Worm (Caenorhabditis elegans) whole organism, young adult: ENCODE measurements around the gene F46G10.2.

ENCODE experiments used
- F55B11.4 ChIP-seq: sonication (generic microtip); optimal IDR thresholded peaks from 2 replicates; lab custom pipeline; 2016; ENCODE audit warnings: missing compliant biosample characterization, missing genetic modification characterization, borderline replicate concordance; ENCODE audit not compliant: insufficient read depth
- K11D2.4 ChIP-seq: fragments of 200-800 bp; sonication (Bioruptor generic); IDR thresholded peaks from 2 replicates; pipeline ENCODE4 v1.3.6; 2022; ENCODE audit warnings: missing genetic modification reagents, missing genetic modification characterization, missing compliant biosample characterization
- Y95B8A.8 ChIP-seq: fragments of 200-800 bp; sonication (Bioruptor generic); IDR thresholded peaks from 2 replicates; pipeline ENCODE4 v1.3.6; 2022; ENCODE audit warnings: missing genetic modification reagents, missing genetic modification characterization, missing compliant biosample characterization
- atf-7 ChIP-seq: sonication (generic microtip); optimal IDR thresholded peaks from 2 replicates; lab custom pipeline; 2017; ENCODE audit warnings: mild to moderate bottlenecking, missing genetic modification characterization, missing compliant biosample characterization
- attf-5 ChIP-seq: fragments of 200-800 bp; sonication (Bioruptor generic); optimal IDR thresholded peaks from 2 replicates; lab custom pipeline; 2018; ENCODE audit warnings: mild to moderate bottlenecking, missing genetic modification characterization, missing compliant biosample characterization
- attf-6 ChIP-seq: fragments of 200-800 bp; sonication (Bioruptor generic); IDR thresholded peaks from 2 replicates; pipeline ENCODE4 v1.3.6; 2022; ENCODE audit warnings: missing genetic modification reagents, missing genetic modification characterization, missing compliant biosample characterization
- bed-1 ChIP-seq: fragments of 200-800 bp; sonication (Bioruptor generic); IDR thresholded peaks from 2 replicates; pipeline ENCODE4 v1.3.6; 2022; ENCODE audit warnings: missing genetic modification reagents, missing genetic modification characterization, missing compliant biosample characterization
- cebp-1 ChIP-seq, 2 experiments: fragments of 200-800 bp in 1 of 2; sonication (Bioruptor generic) in 1 of 2; sonication (generic microtip) in 1 of 2; IDR thresholded peaks in 1 of 2; optimal IDR thresholded peaks in 1 of 2; 2 replicates each; pipeline versions ENCODE4 v1.3.6 to Lab custom; 2017 to 2022; ENCODE audit warnings: missing compliant biosample characterization in 2 of 2, missing genetic modification characterization in 2 of 2, mild to moderate bottlenecking in 1 of 2, missing genetic modification reagents in 1 of 2, moderate library complexity in 1 of 2
- cebp-2 ChIP-seq: fragments of 200-800 bp; sonication (Bioruptor generic); IDR thresholded peaks from 2 replicates; pipeline ENCODE4 v1.3.6; 2022; ENCODE audit warnings: missing genetic modification characterization, missing compliant biosample characterization
- dox-1 ChIP-seq: fragments of 200-800 bp; sonication (Bioruptor generic); IDR thresholded peaks from 2 replicates; pipeline ENCODE4 v1.3.6; 2022; ENCODE audit warnings: missing genetic modification reagents, missing genetic modification characterization, missing compliant biosample characterization
- egl-44 ChIP-seq: fragments of 200-800 bp; sonication (Bioruptor generic); IDR thresholded peaks from 2 replicates; pipeline ENCODE4 v1.3.6; 2022; ENCODE audit warnings: missing genetic modification reagents, missing genetic modification characterization, missing compliant biosample characterization
- egrh-3 ChIP-seq: fragments of 200-800 bp; sonication (Bioruptor generic); IDR thresholded peaks from 2 replicates; pipeline ENCODE4 v1.3.6; 2022; ENCODE audit warnings: missing genetic modification reagents, missing genetic modification characterization, missing compliant biosample characterization
- hmg-20 ChIP-seq: fragments of 200-800 bp; sonication (Bioruptor generic); IDR thresholded peaks from 2 replicates; pipeline ENCODE4 v1.3.6; 2022; ENCODE audit warnings: missing genetic modification reagents, missing genetic modification characterization, missing compliant biosample characterization
- hsf-1 ChIP-seq: fragments of 200-800 bp; sonication (Bioruptor generic); IDR thresholded peaks from 2 replicates; pipeline ENCODE4 v1.3.6; 2022; ENCODE audit warnings: missing genetic modification reagents, missing genetic modification characterization, missing compliant biosample characterization
- lin-26 ChIP-seq: fragments of 200-800 bp; sonication (Bioruptor generic); IDR thresholded peaks from 2 replicates; pipeline ENCODE4 v1.3.6; 2022; ENCODE audit warnings: missing genetic modification reagents, missing genetic modification characterization, missing compliant biosample characterization
- lin-35 ChIP-seq, 3 experiments: fragments of 150-350 bp in 2 of 3; sonication (generic microtip) in 1 of 3; optimal IDR thresholded peaks; 2 replicates each; lab custom pipeline; 2014 to 2018; ENCODE audit warnings: missing biosample characterization in 3 of 3, missing genetic modification characterization in 3 of 3, missing genetic modification reagents in 3 of 3
- lin-54 ChIP-seq: fragments of 200-800 bp; sonication (Bioruptor generic); optimal IDR thresholded peaks from 2 replicates; lab custom pipeline; 2018; ENCODE audit warnings: mild to moderate bottlenecking, missing genetic modification characterization, missing compliant biosample characterization
- lsl-1 ChIP-seq: fragments of 200-800 bp; sonication (Bioruptor generic); optimal IDR thresholded peaks from 2 replicates; lab custom pipeline; 2018; ENCODE audit warnings: mild to moderate bottlenecking, missing genetic modification characterization, moderate library complexity, missing compliant biosample characterization
- madf-8 ChIP-seq: fragments of 200-800 bp; sonication (Bioruptor generic); conservative IDR thresholded peaks from 2 replicates; pipeline ENCODE4 v1.3.6; 2022; ENCODE audit warnings: missing genetic modification reagents, missing genetic modification characterization, missing compliant biosample characterization
- mxl-1 ChIP-seq: sonication (generic microtip); optimal IDR thresholded peaks from 2 replicates; lab custom pipeline; 2016; ENCODE audit warnings: missing genetic modification characterization, missing compliant biosample characterization
- nfyb-1 ChIP-seq: fragments of 200-800 bp; sonication (Bioruptor generic); IDR thresholded peaks from 2 replicates; pipeline ENCODE4 v1.3.6; 2022; ENCODE audit warnings: missing genetic modification reagents, missing genetic modification characterization, missing compliant biosample characterization
- nhr-179 ChIP-seq: sonication (generic microtip); optimal IDR thresholded peaks from 2 replicates; lab custom pipeline; 2016; ENCODE audit warnings: mild to moderate bottlenecking, missing genetic modification characterization, missing compliant biosample characterization
- nhr-80 ChIP-seq: sonication (generic microtip); optimal IDR thresholded peaks from 2 replicates; lab custom pipeline; 2016; ENCODE audit warnings: missing genetic modification characterization, missing compliant biosample characterization
- nhr-90 ChIP-seq: sonication (generic microtip); optimal IDR thresholded peaks from 2 replicates; lab custom pipeline; 2016; ENCODE audit warnings: missing genotype, mild to moderate bottlenecking, missing genetic modification characterization, missing compliant biosample characterization
- sptf-2 ChIP-seq: fragments of 200-800 bp; sonication (Bioruptor generic); optimal IDR thresholded peaks from 2 replicates; lab custom pipeline; 2018; ENCODE audit warnings: mild to moderate bottlenecking, missing genetic modification characterization, missing compliant biosample characterization
- tbx-9 ChIP-seq: sonication (generic microtip); optimal IDR thresholded peaks from 2 replicates; lab custom pipeline; 2016; ENCODE audit warnings: borderline replicate concordance, missing genetic modification characterization, inconsistent platforms, missing compliant biosample characterization
- unc-62 ChIP-seq: fragments of 150-350 bp; optimal IDR thresholded peaks from 2 replicates; lab custom pipeline; 2014; ENCODE audit warnings: missing biosample characterization, missing genetic modification reagents, missing genetic modification characterization
- xnd-1 ChIP-seq: sonication (generic microtip); optimal IDR thresholded peaks from 2 replicates; lab custom pipeline; 2016; ENCODE audit warnings: missing genotype, missing genetic modification reagents, missing genetic modification characterization, missing compliant biosample characterization
- zim-3 ChIP-seq: sonication (generic microtip); optimal IDR thresholded peaks from 2 replicates; lab custom pipeline; 2017; ENCODE audit warnings: mild to moderate bottlenecking, missing genetic modification characterization, moderate library complexity, missing compliant biosample characterization
- ztf-26 ChIP-seq: sonication (generic microtip); optimal IDR thresholded peaks from 2 replicates; lab custom pipeline; 2017; ENCODE audit warnings: missing genetic modification characterization, missing compliant biosample characterization
- ztf-3 ChIP-seq: fragments of 200-800 bp; sonication (Bioruptor generic); optimal IDR thresholded peaks from 2 replicates; lab custom pipeline; 2018; ENCODE audit warnings: mild to moderate bottlenecking, missing genetic modification characterization, missing compliant biosample characterization
- ztf-6 ChIP-seq: fragments of 200-800 bp; sonication (Bioruptor generic); IDR thresholded peaks from 2 replicates; pipeline ENCODE4 v1.3.6; 2022; ENCODE audit warnings: missing genetic modification reagents, missing genetic modification characterization, missing compliant biosample characterization

The F46G10.2 gene

DNA sequence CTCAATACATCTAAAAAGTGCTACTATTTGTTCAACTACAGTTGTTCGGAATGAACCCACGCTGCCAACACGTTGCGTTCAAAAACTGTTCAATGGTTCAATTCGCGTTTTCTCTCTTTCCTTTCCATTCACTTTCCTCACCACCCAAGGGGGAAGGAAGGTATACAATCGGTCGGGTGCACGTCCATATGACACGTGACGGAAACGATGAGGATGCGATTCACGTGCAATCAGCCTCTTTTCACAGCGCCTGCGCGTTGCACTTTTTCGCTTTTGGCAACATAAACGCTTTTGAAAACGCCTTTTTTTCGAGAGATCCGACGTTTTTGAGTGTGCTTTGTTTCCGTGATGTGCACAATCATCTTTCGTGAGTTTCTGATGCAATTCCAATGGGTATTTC is 35.8 kb downstream of the F46G10.2 start (continued):
- peak; percentile 85 for TF ChIP-seq atf-7
- no peak for TF ChIP-seq nhr-179 (tag; lab: Kevin White, UChicago)
- no peak for TF ChIP-seq F55B11.4 (tag; lab: Kevin White, UChicago)
- peak; percentile 67; the same call in 1 of the 2 replicates for TF ChIP-seq K11D2.4 (GFP tag; lab: Robert Waterston, UW)
- TF ChIP-seq hmg-20 (GFP tag; lab: Robert Waterston, UW) = no peak
- no peak for TF ChIP-seq ztf-6
- TF ChIP-seq attf-6 (GFP tag; lab: Robert Waterston, UW) = no peak
- TF ChIP-seq unc-62 (GFP tag; lab: Kevin White, UChicago) = peak; percentile 33

DNA sequence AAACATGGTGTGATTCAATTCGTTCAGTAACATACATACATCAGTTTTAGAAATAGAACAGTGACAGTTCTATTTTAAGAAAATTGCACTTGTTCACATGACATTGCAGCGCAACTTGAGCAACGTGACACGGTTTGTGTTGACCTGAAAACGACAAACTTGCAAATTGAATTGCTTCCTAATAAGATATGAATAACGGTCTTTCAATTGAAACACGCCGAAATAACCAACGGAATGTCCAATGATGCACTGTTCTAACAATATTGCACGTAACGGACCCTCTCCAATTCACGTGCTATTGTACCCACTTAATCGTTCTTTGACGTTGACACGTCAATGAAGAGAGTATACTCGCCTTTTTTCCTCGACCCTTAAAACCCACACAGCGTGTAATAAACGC is 37.0 kb downstream of the F46G10.2 start:
- 0 out of 2 replicates have a peak, but pooled peaks have one; percentile 26 for TF ChIP-seq nfyb-1 (GFP tag; lab: Robert Waterston, UW)
- TF ChIP-seq nhr-80 (tag; lab: Kevin White, UChicago) = peak; percentile 35
- no peak for TF ChIP-seq egl-44 (GFP tag; lab: Robert Waterston, UW)
- no peak for TF ChIP-seq lin-54
- no peak for TF ChIP-seq cebp-1 (GFP tag; IDR thresholded peaks at IDR 0.05; lab: Robert Waterston, UW)
- TF ChIP-seq cebp-1 (tag; optimal IDR thresholded peaks at IDR 0.05; lab: Kevin White, UChicago) = peak; percentile 19
- TF ChIP-seq madf-8 = no peak
- TF ChIP-seq lin-26 (GFP tag; lab: Robert Waterston, UW) = no peak
- TF ChIP-seq ztf-26 (tag; lab: Kevin White, UChicago) = peak; percentile 19
- peak; percentile 18 for TF ChIP-seq unc-62 (GFP tag; lab: Kevin White, UChicago)

DNA sequence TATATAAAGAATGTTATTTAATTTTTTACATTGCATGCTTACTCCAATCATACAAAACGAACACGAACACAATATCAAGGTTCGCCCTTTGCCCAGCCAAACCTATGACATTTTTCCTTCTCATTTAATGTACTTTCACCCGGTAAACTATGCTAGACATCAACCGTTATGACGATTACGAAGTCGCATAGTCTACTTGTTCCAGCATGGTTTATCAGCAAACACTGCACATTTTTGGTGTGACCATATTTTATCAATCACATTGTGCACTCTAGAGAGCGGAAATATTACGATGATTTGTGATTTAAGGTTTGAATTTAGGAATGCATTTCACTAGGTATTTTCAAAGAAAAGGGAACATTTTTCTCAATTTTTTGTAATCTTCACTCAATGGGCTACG is 37.9 kb downstream of the F46G10.2 start:
- peak; percentile 35 for TF ChIP-seq atf-7
- no peak for TF ChIP-seq cebp-1 (GFP tag; IDR thresholded peaks at IDR 0.05; lab: Robert Waterston, UW)
- TF ChIP-seq cebp-1 (tag; optimal IDR thresholded peaks at IDR 0.05; lab: Kevin White, UChicago) = peak; percentile 38
- peak; percentile 90 for TF ChIP-seq nhr-80 (tag; lab: Kevin White, UChicago)
- TF ChIP-seq sptf-2 = no peak

DNA sequence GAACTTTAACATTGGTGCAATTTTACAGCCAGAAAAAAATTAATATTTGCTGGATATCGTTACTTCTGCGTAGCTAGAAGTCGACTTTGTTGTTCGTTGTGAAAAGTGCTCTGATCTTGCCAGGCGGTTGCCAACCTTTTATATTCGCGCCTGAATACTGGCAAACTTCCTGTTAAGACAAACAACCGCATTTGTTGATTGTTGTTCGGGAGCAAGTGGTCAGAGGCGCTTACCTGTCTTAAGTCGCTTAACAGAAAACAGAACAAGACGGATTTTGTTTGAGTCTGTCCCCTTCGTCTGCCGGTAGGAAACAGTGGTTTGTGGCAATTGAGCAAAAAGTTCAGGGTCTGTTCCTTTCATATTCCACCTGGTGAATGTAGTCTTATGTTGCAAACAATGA is 39.7 kb downstream of the F46G10.2 start, which contains the start of gene C49F8.15:
TSS of gene C49F8.15 (minus strand) at position 101 of the 400 bp plus-strand sequence.
- no peak for TF ChIP-seq egrh-3

DNA sequence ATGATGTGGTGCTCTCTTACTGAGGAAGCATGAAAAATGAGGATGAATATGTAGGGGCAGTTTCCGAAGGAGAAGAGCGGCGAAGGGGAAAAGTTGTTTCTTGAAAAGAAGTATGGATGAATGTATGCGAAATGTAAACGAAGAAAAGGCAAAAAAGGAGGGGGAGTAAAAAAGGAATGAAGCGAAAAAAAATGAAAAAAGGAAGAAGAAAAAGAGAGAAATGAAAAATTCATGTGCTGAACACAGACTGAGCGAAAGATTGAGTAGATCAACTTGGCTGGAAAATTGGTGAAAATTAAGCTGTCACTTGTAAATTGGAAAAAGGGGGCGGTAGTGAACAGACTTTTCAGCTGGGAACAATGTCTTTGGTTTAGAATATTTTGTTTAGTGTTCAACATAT is 42.1 kb downstream of the F46G10.2 start, which contains the start of gene C49F8.1:
TSS of gene C49F8.1 (minus strand) at position 101 of the 400 bp plus-strand sequence.
- TF ChIP-seq lin-35 (GFP tag; optimal IDR thresholded peaks at IDR 0.05; lab: Kevin White, UChicago) (no peak), dox-1 (GFP tag; lab: Robert Waterston, UW) (no peak), mxl-1 (tag; lab: Kevin White, UChicago) (no peak), zim-3 (tag; lab: Kevin White, UChicago) (no peak), xnd-1 (tag; lab: Kevin White, UChicago) (no peak), hsf-1 (GFP tag; lab: Robert Waterston, UW) (no peak), tbx-9 (no peak), ztf-3 (GFP tag; lab: Kevin White, UChicago) (no peak), bed-1 (GFP tag; lab: Robert Waterston, UW) (no peak), Y95B8A.8 (GFP tag; lab: Robert Waterston, UW) (no peak), attf-5 (GFP tag; lab: Kevin White, UChicago) (no peak), cebp-2 (GFP tag; lab: Robert Waterston, UW) (no peak), lsl-1 (no peak), nhr-90 (tag; lab: Kevin White, UChicago) (no peak)
- TF ChIP-seq, all 124 proteins: peak for 0
